Worm (Caenorhabditis elegans) whole organism, L1 larva: ENCODE data around the gene ZK1307.7.

Experiments used
- C16A3.4 ChIP-seq: fragments of 150-350 bp; optimal IDR thresholded peaks from 2 replicates; lab custom pipeline; 2014; ENCODE audit warnings: missing biosample characterization, missing genetic modification characterization
- F16B12.6 ChIP-seq: fragments of 150-350 bp; optimal IDR thresholded peaks from 2 replicates; lab custom pipeline; 2014; ENCODE audit warnings: missing biosample characterization, missing genetic modification characterization
- Y116A8C.19 ChIP-seq: sonication (generic microtip); optimal IDR thresholded peaks from 2 replicates; lab custom pipeline; 2016; ENCODE audit warnings: missing compliant biosample characterization, missing genetic modification characterization, borderline replicate concordance
- aha-1 ChIP-seq: fragments of 150-350 bp; optimal IDR thresholded peaks from 2 replicates; lab custom pipeline; 2014; ENCODE audit warnings: missing biosample characterization, missing genetic modification characterization
- ama-1 ChIP-seq: fragments of 150-350 bp; optimal IDR thresholded peaks from 2 replicates; lab custom pipeline; 2014
- blmp-1 ChIP-seq: fragments of 150-350 bp; optimal IDR thresholded peaks from 2 replicates; lab custom pipeline; 2014; ENCODE audit warnings: missing biosample characterization, missing genetic modification characterization
- ceh-88 ChIP-seq: fragments of 200-800 bp; sonication (Bioruptor generic); IDR thresholded peaks from 2 replicates; pipeline ENCODE4 v1.3.6; 2022; ENCODE audit warnings: missing genetic modification characterization, missing compliant biosample characterization
- ces-1 ChIP-seq: fragments of 150-350 bp; optimal IDR thresholded peaks from 2 replicates; lab custom pipeline; 2014; ENCODE audit warnings: missing biosample characterization, missing genetic modification reagents, missing genetic modification characterization
- dpl-1 ChIP-seq, 3 experiments: fragments of 150-350 bp in 2 of 3; sonication (generic microtip) in 1 of 3; optimal IDR thresholded peaks; 2 replicates each; lab custom pipeline; 2014 to 2017; ENCODE audit warnings: missing biosample characterization in 3 of 3, missing genetic modification characterization in 3 of 3, missing genetic modification reagents in 3 of 3
- efl-1 ChIP-seq, 4 experiments: fragments of 150-350 bp; optimal IDR thresholded peaks in 3 of 4; peaks in 1 of 4; 1 replicate in 1 of 4; 2 replicates in 3 of 4; lab custom pipeline; 2014; ENCODE audit warnings: missing biosample characterization in 2 of 4, missing genetic modification characterization in 2 of 4, missing genetic modification reagents in 2 of 4
- egl-13 ChIP-seq: sonication (generic microtip); optimal IDR thresholded peaks from 2 replicates; lab custom pipeline; 2016; ENCODE audit warnings: missing genotype, missing genetic modification reagents, missing genetic modification characterization, missing compliant biosample characterization
- egl-27 ChIP-seq, 2 experiments: fragments of 150-350 bp in 1 of 2; sonication (generic microtip); optimal IDR thresholded peaks; 3 replicates each; lab custom pipeline; 2017 to 2018; ENCODE audit warnings: missing biosample characterization in 2 of 2, missing genetic modification characterization in 2 of 2, missing genetic modification reagents in 2 of 2
- elt-3 ChIP-seq, 6 experiments: fragments of 150-350 bp in 1 of 6; sonication (generic microtip); optimal IDR thresholded peaks; 2 replicates each; lab custom pipeline; 2017 to 2018; ENCODE audit warnings: missing biosample characterization in 6 of 6, missing genetic modification characterization in 6 of 6, inconsistent platforms in 1 of 6
- ets-5 ChIP-seq: fragments of 200-800 bp; sonication (Bioruptor generic); IDR thresholded peaks from 2 replicates; pipeline ENCODE4 v1.3.6; 2022; ENCODE audit warnings: missing genetic modification characterization, missing compliant biosample characterization
- fkh-8 ChIP-seq: sonication (generic microtip); optimal IDR thresholded peaks from 2 replicates; lab custom pipeline; 2016; ENCODE audit warnings: mild to moderate bottlenecking, missing genetic modification characterization, missing compliant biosample characterization
- fos-1 ChIP-seq: fragments of 150-350 bp; optimal IDR thresholded peaks from 2 replicates; lab custom pipeline; 2014; ENCODE audit warnings: missing biosample characterization, missing genetic modification characterization
- grh-1 ChIP-seq: fragments of 200-800 bp; sonication (Bioruptor generic); IDR thresholded peaks from 2 replicates; pipeline ENCODE4 v1.3.6; 2022; ENCODE audit warnings: missing genetic modification reagents, missing genetic modification characterization, missing compliant biosample characterization
- hlh-17 ChIP-seq: fragments of 200-800 bp; sonication (Bioruptor generic); optimal IDR thresholded peaks from 2 replicates; lab custom pipeline; 2018; ENCODE audit warnings: missing genetic modification characterization, mild to moderate bottlenecking, missing compliant biosample characterization, moderate library complexity, borderline replicate concordance
- jun-1 ChIP-seq: fragments of 150-350 bp; optimal IDR thresholded peaks from 2 replicates; lab custom pipeline; 2014; ENCODE audit warnings: missing biosample characterization, missing genetic modification reagents, missing genetic modification characterization
- lin-13 ChIP-seq: fragments of 150-350 bp; optimal IDR thresholded peaks from 2 replicates; lab custom pipeline; 2014; ENCODE audit warnings: missing biosample characterization, missing genetic modification reagents, missing genetic modification characterization
- lin-14 ChIP-seq: fragments of 200-800 bp; sonication (Bioruptor generic); optimal IDR thresholded peaks from 2 replicates; lab custom pipeline; 2018; ENCODE audit warnings: mild to moderate bottlenecking, missing genetic modification characterization, moderate library complexity, missing compliant biosample characterization
- lin-35 ChIP-seq, 2 experiments: fragments of 150-350 bp; optimal IDR thresholded peaks; 2 replicates each; lab custom pipeline; 2014; ENCODE audit warnings: missing biosample characterization in 2 of 2, missing genetic modification characterization in 2 of 2, missing genetic modification reagents in 2 of 2
- lir-3 ChIP-seq: sonication (generic microtip); optimal IDR thresholded peaks from 2 replicates; lab custom pipeline; 2016; ENCODE audit warnings: mild to moderate bottlenecking, missing genetic modification characterization, moderate library complexity, missing compliant biosample characterization; ENCODE audit not compliant: poor library complexity
- lsy-2 ChIP-seq, 2 experiments: fragments of 150-350 bp; optimal IDR thresholded peaks; 2 replicates each; lab custom pipeline; 2014; ENCODE audit warnings: missing biosample characterization in 2 of 2, missing genetic modification characterization in 2 of 2
- mdl-1 ChIP-seq, 2 experiments: fragments of 150-350 bp; optimal IDR thresholded peaks; 2 replicates each; lab custom pipeline; 2014 to 2017; ENCODE audit warnings: missing biosample characterization in 2 of 2, missing genetic modification characterization in 2 of 2, inconsistent platforms in 1 of 2
- mep-1 ChIP-seq: fragments of 150-350 bp; optimal IDR thresholded peaks from 2 replicates; lab custom pipeline; 2014; ENCODE audit warnings: missing biosample characterization, missing genetic modification characterization
- nhr-19 ChIP-seq: fragments of 200-800 bp; sonication (Bioruptor generic); conservative IDR thresholded peaks from 2 replicates; pipeline ENCODE4 v1.3.6; 2022; ENCODE audit warnings: missing genetic modification characterization, missing compliant biosample characterization
- nhr-28 ChIP-seq: fragments of 150-350 bp; optimal IDR thresholded peaks from 2 replicates; lab custom pipeline; 2014; ENCODE audit warnings: missing biosample characterization, missing genetic modification characterization
- nhr-47 ChIP-seq: sonication (generic microtip); optimal IDR thresholded peaks from 2 replicates; lab custom pipeline; 2016; ENCODE audit warnings: mild to moderate bottlenecking, missing genetic modification characterization, moderate library complexity, missing compliant biosample characterization
- nhr-71 ChIP-seq: sonication (generic microtip); optimal IDR thresholded peaks from 2 replicates; lab custom pipeline; 2016; ENCODE audit warnings: mild to moderate bottlenecking, missing genetic modification characterization, moderate library complexity, missing compliant biosample characterization
- nhr-85 ChIP-seq: sonication (generic microtip); peaks from one replicate; lab custom pipeline; 2016; ENCODE audit warnings: missing genetic modification characterization, inconsistent platforms, missing compliant biosample characterization
- nhr-90 ChIP-seq: sonication (generic microtip); optimal IDR thresholded peaks from 2 replicates; lab custom pipeline; 2016; ENCODE audit warnings: mild to moderate bottlenecking, missing genetic modification characterization, missing compliant biosample characterization; ENCODE audit not compliant: poor library complexity
- pag-3 ChIP-seq: sonication (generic microtip); optimal IDR thresholded peaks from 2 replicates; lab custom pipeline; 2017; ENCODE audit warnings: missing genetic modification characterization, mild to moderate bottlenecking, missing compliant biosample characterization, antibody characterized with exemption, borderline replicate concordance; ENCODE audit not compliant: insufficient read depth
- pax-3 ChIP-seq: fragments of 200-800 bp; sonication (Bioruptor generic); optimal IDR thresholded peaks from 2 replicates; lab custom pipeline; 2018; ENCODE audit warnings: mild to moderate bottlenecking, missing genetic modification characterization, moderate library complexity, missing compliant biosample characterization
- rnt-1 ChIP-seq: sonication (generic microtip); optimal IDR thresholded peaks from 2 replicates; lab custom pipeline; 2016; ENCODE audit warnings: mild to moderate bottlenecking, missing genetic modification characterization, moderate library complexity, missing compliant biosample characterization
- skn-1 ChIP-seq: fragments of 150-350 bp; optimal IDR thresholded peaks from 2 replicates; lab custom pipeline; 2014; ENCODE audit warnings: missing biosample characterization, missing genetic modification characterization
- snu-23 ChIP-seq: sonication (generic microtip); optimal IDR thresholded peaks from 2 replicates; lab custom pipeline; 2016; ENCODE audit warnings: missing genetic modification characterization, missing compliant biosample characterization
- sox-4 ChIP-seq: sonication (generic microtip); optimal IDR thresholded peaks from 2 replicates; lab custom pipeline; 2016; ENCODE audit warnings: missing genetic modification characterization, missing compliant biosample characterization
- sptf-1 ChIP-seq: fragments of 150-350 bp; optimal IDR thresholded peaks from 2 replicates; lab custom pipeline; 2014; ENCODE audit warnings: missing biosample characterization, missing genetic modification characterization
- swsn-7 ChIP-seq: sonication (generic microtip); optimal IDR thresholded peaks from 2 replicates; lab custom pipeline; 2016; ENCODE audit warnings: missing genetic modification characterization, missing compliant biosample characterization
- unc-130 ChIP-seq: fragments of 150-350 bp; optimal IDR thresholded peaks from 2 replicates; lab custom pipeline; 2017; ENCODE audit warnings: missing biosample characterization, missing genetic modification characterization, inconsistent platforms
- unc-30 ChIP-seq: sonication (generic microtip); optimal IDR thresholded peaks from 2 replicates; lab custom pipeline; 2017; ENCODE audit warnings: missing biosample characterization, missing genetic modification characterization
- unc-62 ChIP-seq: fragments of 150-350 bp; optimal IDR thresholded peaks from 2 replicates; lab custom pipeline; 2014; ENCODE audit warnings: missing biosample characterization, missing genetic modification reagents, missing genetic modification characterization
- unc-98 ChIP-seq: fragments of 200-800 bp; sonication (Bioruptor generic); IDR thresholded peaks from 2 replicates; pipeline ENCODE4 v1.3.6; 2022; ENCODE audit warnings: missing genetic modification characterization, missing compliant biosample characterization
- vab-15 ChIP-seq: sonication (generic microtip); optimal IDR thresholded peaks from 2 replicates; lab custom pipeline; 2017; ENCODE audit warnings: missing genotype, mild to moderate bottlenecking, missing genetic modification characterization, missing compliant biosample characterization
- xbp-1 ChIP-seq: sonication (generic microtip); optimal IDR thresholded peaks from 2 replicates; lab custom pipeline; 2016; ENCODE audit warnings: missing genetic modification characterization, missing compliant biosample characterization
- zag-1 ChIP-seq: fragments of 150-350 bp; optimal IDR thresholded peaks from 2 replicates; lab custom pipeline; 2014; ENCODE audit warnings: missing biosample characterization, missing genetic modification characterization

The ZK1307.7 gene

DNA sequence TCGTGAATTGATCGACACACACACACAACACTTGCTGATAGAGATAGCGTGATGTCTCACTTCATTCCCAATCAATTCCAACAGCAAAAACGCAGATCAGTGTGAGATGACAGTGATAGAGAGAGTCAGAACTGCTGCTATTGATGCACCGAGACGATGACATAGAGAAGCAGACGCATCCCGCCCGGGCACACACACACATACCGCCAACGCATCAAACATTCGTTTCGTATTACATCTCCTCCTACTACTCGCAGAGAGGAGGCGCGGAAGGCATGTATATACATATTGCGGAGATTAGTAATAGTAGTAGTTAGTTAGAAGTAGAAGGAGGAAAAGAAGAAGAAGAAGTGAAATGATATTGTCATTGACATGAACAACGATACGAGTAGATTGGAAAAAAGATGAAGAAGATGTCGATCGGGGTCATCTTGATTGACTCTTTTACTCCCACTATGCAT lies 17.0 kb upstream of the ZK1307.7 start (continued):
- TF ChIP-seq elt-3 (tag; optimal IDR thresholded peaks at IDR 0.05; lab: Kevin White, UChicago) (peak in 5 of 6 experiments; percentile 23 to 79 (median 64)), efl-1 (optimal IDR thresholded peaks at IDR 0.05; lab: Kevin White, UChicago) (peak; percentile 33 to 43), efl-1 (GFP tag; optimal IDR thresholded peaks at IDR 0.05 in 1 of 2; lab: Kevin White, UChicago) (no peak), lin-35 (GFP tag; optimal IDR thresholded peaks at IDR 0.05; lab: Kevin White, UChicago) (peak; percentile 4 to 64), dpl-1 (GFP tag; optimal IDR thresholded peaks at IDR 0.05; lab: Kevin White, UChicago) (peak in 1 of 3 experiments; percentile 17), C16A3.4 (tag; lab: Kevin White, UChicago) (peak; percentile 61), vab-15 (no peak), snu-23 (GFP tag; lab: Kevin White, UChicago) (peak; percentile 79), swsn-7 (tag; lab: Kevin White, UChicago) (peak; percentile 36), unc-62 (no peak), lin-13 (no peak), nhr-47 (tag; lab: Kevin White, UChicago) (peak; percentile 17), xbp-1 (tag; lab: Kevin White, UChicago) (peak; percentile 25), fkh-8 (tag; lab: Kevin White, UChicago) (no peak), lir-3 (tag; lab: Kevin White, UChicago) (no peak), pag-3 (tag; lab: Kevin White, UChicago) (no peak), nhr-19 (GFP tag; lab: Robert Waterston, UW) (peak; percentile 61), mep-1 (tag; lab: Kevin White, UChicago) (peak; percentile 59), sox-4 (no peak), unc-98 (GFP tag; lab: Robert Waterston, UW) (no peak), sptf-1 (tag; lab: Kevin White, UChicago) (no peak), nhr-90 (tag; lab: Kevin White, UChicago) (peak; percentile 72), lsy-2 (tag; optimal IDR thresholded peaks at IDR 0.05; lab: Kevin White, UChicago) (peak; percentile 26 to 55), ama-1 (lab: Kevin White, UChicago) (peak; percentile 81), unc-130 (tag; lab: Kevin White, UChicago) (peak; percentile 59), nhr-28 (no peak), mdl-1 (tag; optimal IDR thresholded peaks at IDR 0.05; lab: Kevin White, UChicago) (peak in 1 of 2 experiments; percentile 70), blmp-1 (peak; percentile 79), Y116A8C.19 (no peak), grh-1 (GFP tag; lab: Robert Waterston, UW) (no peak), egl-13 (tag; lab: Kevin White, UChicago) (no peak), jun-1 (tag; lab: Kevin White, UChicago) (peak; percentile 59), egl-27 (tag; optimal IDR thresholded peaks at IDR 0.05; lab: Kevin White, UChicago) (peak; percentile 2 to 38), ets-5 (GFP tag; lab: Robert Waterston, UW) (no peak), nhr-85 (tag; lab: Kevin White, UChicago) (peak; percentile 87)

DNA sequence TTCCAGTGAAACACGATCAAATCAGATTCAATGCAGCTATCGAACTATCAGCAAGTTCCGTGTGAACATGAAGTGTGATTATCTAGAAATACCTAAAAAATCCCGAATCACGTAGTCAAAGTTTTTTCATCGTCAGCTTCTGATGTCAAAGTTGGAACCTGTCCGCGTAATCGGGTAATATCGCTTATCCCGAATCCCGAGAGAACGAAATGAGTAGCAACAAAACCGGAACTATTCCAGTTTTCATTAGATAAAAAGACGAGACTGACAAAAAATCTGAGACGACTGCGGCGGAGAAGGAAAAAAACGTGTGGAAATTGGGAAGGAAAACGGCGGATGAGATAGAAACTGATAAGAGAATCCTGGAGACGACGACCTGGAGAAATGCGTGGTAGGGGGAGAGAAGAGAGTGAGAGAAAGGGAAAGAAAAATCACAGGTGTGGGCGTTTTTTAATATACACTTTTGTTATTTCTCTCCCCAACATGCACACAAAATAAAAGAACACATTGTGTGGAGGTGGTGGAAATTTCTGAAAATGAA lies 16.3 kb upstream of the ZK1307.7 start:
- TF ChIP-seq unc-30 (tag; lab: Kevin White, UChicago) (no peak), rnt-1 (peak; percentile 29), blmp-1 (peak; percentile 88), skn-1 (peak; percentile 11)

DNA sequence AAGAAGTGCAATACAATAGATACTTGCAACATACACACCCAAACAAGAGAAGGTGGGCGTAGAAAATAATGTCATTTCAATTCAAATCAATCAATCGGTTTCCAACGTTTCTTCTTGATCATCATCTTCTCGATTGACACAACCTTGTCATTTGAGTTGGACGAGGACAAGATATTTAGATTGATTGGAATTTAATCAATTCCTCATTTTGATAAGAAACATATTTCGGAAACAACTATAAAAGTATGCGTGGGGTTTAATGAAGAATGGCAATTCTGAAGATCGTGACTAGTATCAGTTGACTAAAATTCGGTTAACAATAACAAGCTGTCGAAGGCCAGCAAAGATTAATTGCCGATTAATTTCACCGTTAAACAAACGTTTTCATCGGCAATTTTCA lies 15.8 kb upstream of the ZK1307.7 start:
- peak; percentile 37 for TF ChIP-seq vab-15
- TF ChIP-seq ces-1, result no peak
- TF ChIP-seq lsy-2 (tag; optimal IDR thresholded peaks at IDR 0.05; lab: Kevin White, UChicago), result peak in 1 of 2 experiments; percentile 39
- no peak for TF ChIP-seq pax-3 (tag; lab: Kevin White, UChicago)
- TF ChIP-seq zag-1 (tag; lab: Kevin White, UChicago), result no peak
- no peak for TF ChIP-seq F16B12.6 (tag; lab: Kevin White, UChicago)
- TF ChIP-seq lin-14 (GFP tag; lab: Kevin White, UChicago), result peak; percentile 56
- TF ChIP-seq lin-35 (GFP tag; optimal IDR thresholded peaks at IDR 0.05; lab: Kevin White, UChicago), result peak in 1 of 2 experiments; percentile 29
- TF ChIP-seq lir-3 (tag; lab: Kevin White, UChicago), result no peak
- TF ChIP-seq hlh-17, result no peak
- TF ChIP-seq snu-23 (GFP tag; lab: Kevin White, UChicago), result peak; percentile 47
- TF ChIP-seq fos-1 (tag; lab: Kevin White, UChicago), result no peak
- no peak for TF ChIP-seq ceh-88 (GFP tag; lab: Robert Waterston, UW)
- TF ChIP-seq nhr-28, result no peak
- peak; percentile 11 for TF ChIP-seq nhr-71
- no peak for TF ChIP-seq sptf-1 (tag; lab: Kevin White, UChicago)
- TF ChIP-seq unc-130 (tag; lab: Kevin White, UChicago), result peak; percentile 51
- no peak for TF ChIP-seq aha-1 (tag; lab: Kevin White, UChicago)
- no peak for TF ChIP-seq efl-1 (optimal IDR thresholded peaks at IDR 0.05; lab: Kevin White, UChicago)
- peak in 1 of 2 experiments; percentile 40 for TF ChIP-seq efl-1 (GFP tag; optimal IDR thresholded peaks at IDR 0.05 in 1 of 2; lab: Kevin White, UChicago)
- TF ChIP-seq blmp-1, result peak; percentile 36
- peak in 5 of 6 experiments; percentile 41 to 89 (median 65) for TF ChIP-seq elt-3 (tag; optimal IDR thresholded peaks at IDR 0.05; lab: Kevin White, UChicago)
